Worm (Caenorhabditis elegans) whole organism, mixed stage, embryonic: ENCODE measurements around the gene R10E11.5.

Source experiments
- ceh-43 ChIP-seq: fragments of 200-800 bp; sonication (Bioruptor generic); optimal IDR thresholded peaks from 2 replicates; lab custom pipeline; 2018; ENCODE audit warnings: mild to moderate bottlenecking, missing genetic modification characterization, moderate library complexity, missing compliant biosample characterization
- elt-1 ChIP-seq: sonication (generic microtip); optimal IDR thresholded peaks from 2 replicates; lab custom pipeline; 2017; ENCODE audit warnings: missing genetic modification characterization, mild to moderate bottlenecking, missing compliant biosample characterization, antibody characterized with exemption, moderate library complexity, borderline replicate concordance; ENCODE audit not compliant: insufficient read depth
- ham-2 ChIP-seq: fragments of 200-800 bp; sonication (Bioruptor generic); optimal IDR thresholded peaks from 2 replicates; lab custom pipeline; 2018; ENCODE audit warnings: mild to moderate bottlenecking, missing genetic modification characterization, missing compliant biosample characterization
- hlh-1 ChIP-seq: fragments of 150-350 bp; optimal IDR thresholded peaks from 2 replicates; lab custom pipeline; 2014; ENCODE audit warnings: missing biosample characterization, missing genetic modification reagents, missing genetic modification characterization
- lin-13 ChIP-seq: fragments of 150-350 bp; optimal IDR thresholded peaks from 2 replicates; lab custom pipeline; 2014; ENCODE audit warnings: missing biosample characterization, missing genetic modification characterization
- mep-1 ChIP-seq: fragments of 150-350 bp; optimal IDR thresholded peaks from 2 replicates; lab custom pipeline; 2017; ENCODE audit warnings: missing biosample characterization, missing genetic modification reagents, missing genetic modification characterization, inconsistent platforms
- nhr-28 ChIP-seq: fragments of 150-350 bp; optimal IDR thresholded peaks from 2 replicates; lab custom pipeline; 2014; ENCODE audit warnings: missing biosample characterization, missing genetic modification characterization
- snpc-4 ChIP-seq: fragments of 150-350 bp; optimal IDR thresholded peaks from 2 replicates; lab custom pipeline; 2014; ENCODE audit warnings: missing biosample characterization, missing genetic modification characterization
- unc-39 ChIP-seq: fragments of 150-350 bp; optimal IDR thresholded peaks from 2 replicates; lab custom pipeline; 2014; ENCODE audit warnings: missing biosample characterization, missing genetic modification characterization
- unc-62 ChIP-seq: fragments of 150-350 bp; optimal IDR thresholded peaks from 2 replicates; lab custom pipeline; 2014; ENCODE audit warnings: missing biosample characterization, missing genetic modification reagents, missing genetic modification characterization

DNA sequence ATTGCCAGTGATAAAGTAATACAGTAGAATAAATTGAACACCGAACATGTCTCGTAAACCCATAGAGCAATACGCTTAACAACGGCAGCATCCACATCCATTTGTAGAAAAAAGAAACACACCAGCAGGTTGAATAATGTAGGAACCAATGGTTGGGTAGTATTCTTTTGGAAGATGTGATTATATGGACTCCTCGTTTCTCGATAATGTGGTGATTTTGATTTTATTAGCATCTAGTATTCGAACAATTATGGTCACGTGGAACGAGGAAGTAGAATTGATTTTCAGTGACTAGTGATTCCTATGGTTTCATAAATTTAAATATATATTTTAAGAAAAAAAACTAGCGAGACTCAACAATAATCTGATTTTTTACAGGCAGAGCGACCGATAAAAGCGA is 7.0 kb upstream of the R10E11.5 start, which contains the start of gene srxa-10:
- no peak for TF ChIP-seq lin-13 (tag; lab: Kevin White, UChicago)
- TF ChIP-seq mep-1 (tag; lab: Kevin White, UChicago) = no peak
- TF ChIP-seq ham-2 (GFP tag; lab: Kevin White, UChicago) = no peak
- TF ChIP-seq nhr-28 = no peak
- TF ChIP-seq elt-1 (tag; lab: Kevin White, UChicago) = no peak
- TF ChIP-seq unc-62 (GFP tag; lab: Kevin White, UChicago) = no peak
- TF ChIP-seq unc-39 (tag; lab: Kevin White, UChicago) = no peak
- TF ChIP-seq snpc-4 (tag; lab: Kevin White, UChicago) = no peak
- no peak for TF ChIP-seq hlh-1 (tag; lab: Kevin White, UChicago)
- TF ChIP-seq ceh-43 (GFP tag; lab: Kevin White, UChicago) = no peak
